Fruit fly (Drosophila melanogaster): ENCODE results near the gene wts.

The wts gene

DNA sequence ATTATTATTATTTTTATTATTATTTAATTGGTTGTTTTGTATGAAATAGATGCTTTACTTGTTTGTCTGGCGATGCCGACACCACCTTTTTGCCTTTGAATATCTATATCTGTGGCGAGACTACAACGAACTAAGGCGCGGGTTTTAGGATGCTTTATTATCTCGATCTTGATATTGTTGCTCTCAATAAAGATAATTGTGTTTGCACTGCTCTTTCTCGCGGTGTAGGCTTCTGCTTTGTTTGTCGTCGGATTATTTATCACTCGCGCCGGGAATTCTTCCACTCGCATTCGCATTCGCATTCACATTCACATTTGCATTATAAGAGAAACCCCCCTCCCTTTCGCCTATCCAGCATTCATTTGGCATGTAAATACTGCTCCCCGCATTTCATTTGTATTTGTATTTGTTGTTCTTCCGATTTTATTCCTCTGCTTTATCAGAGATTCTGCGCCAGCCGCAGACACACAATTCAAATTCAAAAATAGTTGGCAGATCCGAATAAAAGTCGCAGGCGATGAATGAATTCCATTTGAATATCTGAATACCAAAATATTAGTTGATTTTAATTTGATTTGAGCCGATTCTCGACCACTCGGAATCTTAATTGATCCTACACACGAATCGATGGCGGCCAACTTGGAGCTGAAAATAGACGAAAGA is 6.0 kb downstream of the wts start:
- TF ChIP-seq Sin3A (optimal IDR thresholded peaks at IDR 0.05) (no peak), psq (optimal IDR thresholded peaks at IDR 0.05) (no peak), h (optimal IDR thresholded peaks at IDR 0.05) (no peak), ttk (optimal IDR thresholded peaks at IDR 0.05) (no peak), insv (optimal IDR thresholded peaks at IDR 0.05) (no peak), Myc (optimal IDR thresholded peaks at IDR 0.05) (no peak)

dm6 chr3R:30797323-30797911 is 9.0 kb downstream of the wts start:
- TF ChIP-seq ttk (optimal IDR thresholded peaks at IDR 0.05): no peak
- no peak for TF ChIP-seq Sin3A (optimal IDR thresholded peaks at IDR 0.05)
- no peak for TF ChIP-seq Myc (optimal IDR thresholded peaks at IDR 0.05)
- TF ChIP-seq h (optimal IDR thresholded peaks at IDR 0.05): no peak
- TF ChIP-seq insv (optimal IDR thresholded peaks at IDR 0.05): no peak

- TF ChIP-seq h (optimal IDR thresholded peaks at IDR 0.05) (no peak), Myc (optimal IDR thresholded peaks at IDR 0.05) (no peak), Sin3A (optimal IDR thresholded peaks at IDR 0.05) (no peak), ttk (optimal IDR thresholded peaks at IDR 0.05) (no peak), insv (optimal IDR thresholded peaks at IDR 0.05) (no peak), psq (optimal IDR thresholded peaks at IDR 0.05) (no peak)
These were observed 9.7 kb downstream of the wts start for dm6 chr3R:30796715-30797114.

DNA sequence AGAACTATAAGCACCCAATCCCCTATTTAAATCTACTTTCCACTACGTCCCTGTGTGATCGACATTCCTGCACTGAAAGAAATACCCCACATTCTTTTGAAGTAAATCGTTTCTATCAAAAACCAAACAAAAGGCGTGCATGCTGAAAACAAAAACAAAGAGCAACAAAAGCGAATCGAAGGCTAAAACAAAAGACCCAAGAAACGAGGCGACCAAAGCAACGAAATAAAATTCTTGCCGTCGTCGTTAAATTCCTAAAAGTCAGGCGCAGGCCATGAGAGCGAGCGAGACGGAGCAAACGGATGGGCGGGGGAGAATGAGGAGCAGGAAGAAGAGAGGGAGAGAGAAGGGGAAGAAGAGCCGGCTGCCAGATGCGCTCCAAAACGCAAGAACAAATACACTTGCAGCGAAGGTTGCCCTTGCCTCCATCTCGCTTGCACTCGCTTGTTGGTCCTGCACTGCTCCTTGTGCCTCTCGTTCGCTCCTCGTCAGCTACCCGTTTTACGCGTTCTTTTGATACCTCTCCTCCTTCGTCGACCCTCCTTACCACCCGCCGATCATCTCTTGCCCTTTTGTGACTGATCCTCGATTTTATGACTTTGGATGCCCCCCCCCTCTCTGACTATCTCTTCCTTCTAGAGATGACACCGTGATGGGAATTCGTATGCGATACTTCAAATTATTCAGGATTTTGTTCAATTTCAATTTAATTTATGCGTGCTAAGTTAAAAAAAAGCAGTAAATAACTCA is 11.7 kb downstream of the wts start:
- TF ChIP-seq psq (optimal IDR thresholded peaks at IDR 0.05) (peak; percentile 40), insv (optimal IDR thresholded peaks at IDR 0.05) (no peak)

dm6 chr3R:30792959-30793358 is 13.5 kb downstream of the wts start:
- TF ChIP-seq ttk (optimal IDR thresholded peaks at IDR 0.05) (no peak), Myc (optimal IDR thresholded peaks at IDR 0.05) (no peak), h (optimal IDR thresholded peaks at IDR 0.05) (no peak)

DNA sequence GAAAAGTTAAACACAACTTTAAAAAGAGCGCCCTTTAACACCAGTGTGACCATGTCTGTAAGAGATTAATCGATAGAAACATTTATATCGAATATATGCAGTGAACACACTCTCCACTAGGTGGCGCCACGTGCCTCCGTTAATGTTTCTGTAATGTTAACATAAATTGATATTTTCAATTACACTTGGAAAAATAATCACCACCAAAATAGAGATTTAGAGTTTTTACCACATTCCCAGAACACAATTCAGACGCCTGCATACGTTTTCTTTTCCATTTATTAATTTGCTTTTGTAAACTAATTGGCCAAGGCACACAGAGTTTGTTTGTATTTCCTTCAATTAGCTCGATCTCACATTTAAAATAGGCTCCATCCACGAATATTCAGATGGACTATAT is 17.1 kb downstream of the wts start:
- no peak for TF ChIP-seq insv (optimal IDR thresholded peaks at IDR 0.05)
- TF ChIP-seq ttk (optimal IDR thresholded peaks at IDR 0.05): no peak
- TF ChIP-seq Myc (optimal IDR thresholded peaks at IDR 0.05): no peak
- no peak for TF ChIP-seq h (optimal IDR thresholded peaks at IDR 0.05)
- TF ChIP-seq Sin3A (optimal IDR thresholded peaks at IDR 0.05): no peak
- no peak for TF ChIP-seq psq (optimal IDR thresholded peaks at IDR 0.05)

DNA sequence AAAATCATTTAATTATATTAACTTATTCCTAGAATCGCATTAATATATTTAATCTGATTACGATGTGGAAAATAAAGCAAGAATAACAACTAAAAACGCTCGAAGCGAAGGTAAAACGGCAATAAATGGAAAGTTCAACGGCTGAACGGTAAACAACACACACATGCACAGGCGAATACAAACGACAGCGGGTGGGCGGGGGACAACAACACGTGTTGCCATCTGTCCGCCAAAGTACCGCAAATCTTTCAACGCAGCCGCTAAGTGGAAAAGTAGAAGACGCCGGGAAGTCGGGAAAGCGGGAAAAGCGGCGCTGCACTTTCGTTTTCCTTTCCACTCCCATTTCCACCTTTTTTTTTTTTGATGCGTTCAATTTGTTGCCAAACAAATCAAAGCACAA is 23.9 kb downstream of the wts start:
- TF ChIP-seq psq (optimal IDR thresholded peaks at IDR 0.05) (no peak), insv (optimal IDR thresholded peaks at IDR 0.05) (no peak), Sin3A (optimal IDR thresholded peaks at IDR 0.05) (no peak), h (optimal IDR thresholded peaks at IDR 0.05) (no peak), ttk (optimal IDR thresholded peaks at IDR 0.05) (no peak), Myc (optimal IDR thresholded peaks at IDR 0.05) (no peak)

DNA sequence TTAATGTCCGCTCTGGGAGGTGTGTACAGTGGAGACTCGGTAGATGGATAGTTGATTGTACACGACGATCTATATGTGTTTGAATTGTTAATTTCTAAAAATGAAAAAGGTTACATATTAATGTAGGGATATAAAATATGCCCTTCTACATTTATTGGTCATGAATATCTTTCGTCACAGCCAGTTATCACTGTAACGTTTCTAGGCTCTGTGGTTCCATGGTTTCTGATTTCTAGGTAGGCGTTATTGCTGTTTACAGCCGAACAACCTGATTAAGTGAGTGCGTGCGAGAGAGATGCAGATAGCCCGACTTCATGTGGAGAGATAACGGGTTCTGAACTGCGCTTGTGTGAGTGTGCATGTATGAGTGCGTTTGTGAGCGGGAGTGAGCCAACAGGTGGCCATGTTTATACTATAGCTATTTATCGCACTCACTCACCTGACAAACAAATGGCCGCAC is 24.7 kb downstream of the wts start:
- TF ChIP-seq Sin3A (optimal IDR thresholded peaks at IDR 0.05): no peak
- TF ChIP-seq Myc (optimal IDR thresholded peaks at IDR 0.05): no peak
- TF ChIP-seq insv (optimal IDR thresholded peaks at IDR 0.05): no peak
- TF ChIP-seq psq (optimal IDR thresholded peaks at IDR 0.05): no peak
- no peak for TF ChIP-seq h (optimal IDR thresholded peaks at IDR 0.05)
- TF ChIP-seq ttk (optimal IDR thresholded peaks at IDR 0.05): no peak

DNA sequence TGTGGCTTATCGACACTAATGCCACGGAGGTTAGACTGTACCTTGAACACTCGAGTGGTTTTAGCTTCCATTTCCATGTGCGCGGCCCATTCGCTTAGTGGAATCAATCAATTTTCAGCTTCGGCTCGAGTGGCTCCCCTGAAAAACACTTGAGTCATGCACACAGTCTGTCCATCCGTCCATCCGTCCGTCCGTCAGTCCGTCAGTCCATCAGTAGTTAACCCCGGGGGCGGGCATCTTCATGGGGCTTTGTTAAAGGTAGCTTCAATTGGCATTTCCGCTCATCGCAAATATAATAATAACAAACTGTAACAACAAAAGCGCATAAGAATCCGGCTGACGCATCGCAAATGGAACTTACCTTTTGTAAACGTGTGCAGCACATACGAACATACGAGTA is 25.3 kb downstream of the wts start:
- TF ChIP-seq Myc (optimal IDR thresholded peaks at IDR 0.05) (no peak), ttk (optimal IDR thresholded peaks at IDR 0.05) (no peak), psq (optimal IDR thresholded peaks at IDR 0.05) (no peak)

dm6 chr3R:30780451-30780850 is 26.0 kb downstream of the wts start:
- no peak for TF ChIP-seq insv (optimal IDR thresholded peaks at IDR 0.05)
- no peak for TF ChIP-seq Sin3A (optimal IDR thresholded peaks at IDR 0.05)
- no peak for TF ChIP-seq Myc (optimal IDR thresholded peaks at IDR 0.05)
- no peak for TF ChIP-seq psq (optimal IDR thresholded peaks at IDR 0.05)
- no peak for TF ChIP-seq ttk (optimal IDR thresholded peaks at IDR 0.05)

- TF ChIP-seq h (optimal IDR thresholded peaks at IDR 0.05) (no peak), Myc (optimal IDR thresholded peaks at IDR 0.05) (no peak), Sin3A (optimal IDR thresholded peaks at IDR 0.05) (no peak)
These were observed 27.2 kb downstream of the wts start for dm6 chr3R:30779257-30779656.

DNA sequence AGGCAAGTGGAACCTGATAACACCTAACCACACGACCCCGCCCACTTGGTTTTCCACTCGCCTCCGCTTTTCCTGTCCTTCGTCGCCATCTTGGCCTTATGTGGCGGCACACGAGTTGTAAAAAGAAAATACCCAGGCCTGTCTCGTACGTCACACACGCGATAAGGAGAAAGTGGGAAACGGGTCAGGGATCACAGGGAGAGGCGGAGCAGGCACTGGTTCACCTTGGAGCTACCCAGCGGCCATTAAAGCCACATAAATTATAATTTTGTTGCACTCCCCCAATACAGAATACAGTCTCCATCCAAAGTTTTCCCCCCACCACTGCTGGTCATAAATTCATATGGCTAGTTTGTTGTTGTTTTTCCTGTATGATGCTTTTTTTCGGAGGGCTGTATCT is 30.5 kb downstream of the wts start:
- TF ChIP-seq h (optimal IDR thresholded peaks at IDR 0.05): no peak
- no peak for TF ChIP-seq Sin3A (optimal IDR thresholded peaks at IDR 0.05)
- no peak for TF ChIP-seq ttk (optimal IDR thresholded peaks at IDR 0.05)
- no peak for TF ChIP-seq psq (optimal IDR thresholded peaks at IDR 0.05)
- no peak for TF ChIP-seq Myc (optimal IDR thresholded peaks at IDR 0.05)
- no peak for TF ChIP-seq insv (optimal IDR thresholded peaks at IDR 0.05)

dm6 chr3R:30775249-30775648 is 31.2 kb downstream of the wts start:
- TF ChIP-seq Sin3A (optimal IDR thresholded peaks at IDR 0.05) (no peak), ttk (optimal IDR thresholded peaks at IDR 0.05) (no peak), h (optimal IDR thresholded peaks at IDR 0.05) (no peak), psq (optimal IDR thresholded peaks at IDR 0.05) (no peak), insv (optimal IDR thresholded peaks at IDR 0.05) (no peak), Myc (optimal IDR thresholded peaks at IDR 0.05) (no peak)
